Fruit fly (Drosophila melanogaster): ENCODE data around the gene Tpr2.

The Tpr2 gene

dm6 chr2L:16541733-16542132, 50.4 kb downstream of the Tpr2 start:
- TF ChIP-seq kay (GFP tag; ENCODE audit: borderline replicate concordance): no peak
- no peak for TF ChIP-seq Hr96 (GFP tag; optimal IDR thresholded peaks at IDR 0.05)
- TF ChIP-seq CG33017 (tag; optimal IDR thresholded peaks at IDR 0.05): no peak
- no peak for TF ChIP-seq CG14711 (tag; optimal IDR thresholded peaks at IDR 0.05)
- no peak for TF ChIP-seq CG12768 (GFP tag; optimal IDR thresholded peaks at IDR 0.05)
- TF ChIP-seq CG1620 (GFP tag; optimal IDR thresholded peaks at IDR 0.05): no peak
- TF ChIP-seq CG7045 (GFP tag; optimal IDR thresholded peaks at IDR 0.05): no peak
- TF ChIP-seq toe (GFP tag; optimal IDR thresholded peaks at IDR 0.05): no peak
- TF ChIP-seq cic (GFP tag; optimal IDR thresholded peaks at IDR 0.05): no peak

dm6 chr2L:16542246-16542645, 50.9 kb downstream of the Tpr2 start, which contains the start of gene CG31816:
TSS of gene CG31816 (plus strand) at chr2L:16542546.
- TF ChIP-seq CG5204 (GFP tag; optimal IDR thresholded peaks at IDR 0.05) (no peak), Mnt (GFP tag; optimal IDR thresholded peaks at IDR 0.05) (no peak), pad (GFP tag; optimal IDR thresholded peaks at IDR 0.05) (no peak), CG1620 (GFP tag; optimal IDR thresholded peaks at IDR 0.05) (no peak), CG14711 (tag; optimal IDR thresholded peaks at IDR 0.05) (no peak), cic (GFP tag; optimal IDR thresholded peaks at IDR 0.05) (no peak), Crg-1 (GFP tag; optimal IDR thresholded peaks at IDR 0.05) (no peak), bab1 (GFP tag; optimal IDR thresholded peaks at IDR 0.05) (no peak), Clk (GFP tag; optimal IDR thresholded peaks at IDR 0.05) (no peak), kay (GFP tag; ENCODE audit: borderline replicate concordance) (no peak), CG7045 (GFP tag; optimal IDR thresholded peaks at IDR 0.05) (no peak), CG7101 (tag; optimal IDR thresholded peaks at IDR 0.05) (no peak), CG33017 (tag; optimal IDR thresholded peaks at IDR 0.05) (no peak), CG12768 (GFP tag; optimal IDR thresholded peaks at IDR 0.05) (no peak), toe (GFP tag; optimal IDR thresholded peaks at IDR 0.05) (no peak), Hr96 (GFP tag; optimal IDR thresholded peaks at IDR 0.05) (no peak), CG11617 (GFP tag; optimal IDR thresholded peaks at IDR 0.05) (no peak), ovo (GFP tag; optimal IDR thresholded peaks at IDR 0.05) (no peak), cnc (optimal IDR thresholded peaks at IDR 0.05) (no peak), tj (GFP tag; optimal IDR thresholded peaks at IDR 0.05) (no peak)

dm6 chr2L:16542997-16543593, 51.8 kb downstream of the Tpr2 start:
- peak; percentile 82 for TF ChIP-seq CG1620 (GFP tag; optimal IDR thresholded peaks at IDR 0.05)
- no peak for TF ChIP-seq CG7045 (GFP tag; optimal IDR thresholded peaks at IDR 0.05)
- TF ChIP-seq CG14711 (tag; optimal IDR thresholded peaks at IDR 0.05): peak; percentile 56
- peak; percentile 73 for TF ChIP-seq CG11617 (GFP tag; optimal IDR thresholded peaks at IDR 0.05)
- TF ChIP-seq cic (GFP tag; optimal IDR thresholded peaks at IDR 0.05): no peak
- peak; percentile 3 for TF ChIP-seq Hr96 (GFP tag; optimal IDR thresholded peaks at IDR 0.05)
- peak; percentile 49 for TF ChIP-seq CG33017 (tag; optimal IDR thresholded peaks at IDR 0.05)
- no peak for TF ChIP-seq bab1 (GFP tag; optimal IDR thresholded peaks at IDR 0.05)
- TF ChIP-seq CG5204 (GFP tag; optimal IDR thresholded peaks at IDR 0.05): peak; percentile 69
- no peak for TF ChIP-seq toe (GFP tag; optimal IDR thresholded peaks at IDR 0.05)
- peak; percentile 87 for TF ChIP-seq CG7101 (tag; optimal IDR thresholded peaks at IDR 0.05)
- TF ChIP-seq pad (GFP tag; optimal IDR thresholded peaks at IDR 0.05): peak; percentile 70
- no peak for TF ChIP-seq Clk (GFP tag; optimal IDR thresholded peaks at IDR 0.05)
- peak; percentile 57 for TF ChIP-seq Mnt (GFP tag; optimal IDR thresholded peaks at IDR 0.05)
- peak; percentile 49 for TF ChIP-seq tj (GFP tag; optimal IDR thresholded peaks at IDR 0.05)
- peak; percentile 82 for TF ChIP-seq Crg-1 (GFP tag; optimal IDR thresholded peaks at IDR 0.05)
- TF ChIP-seq cnc (optimal IDR thresholded peaks at IDR 0.05): no peak
- TF ChIP-seq CG12768 (GFP tag; optimal IDR thresholded peaks at IDR 0.05): peak; percentile 37
- peak; percentile 51 for TF ChIP-seq kay (GFP tag; ENCODE audit: borderline replicate concordance)
- TF ChIP-seq ovo (GFP tag; optimal IDR thresholded peaks at IDR 0.05): peak; percentile 84

- TF ChIP-seq pad (GFP tag; optimal IDR thresholded peaks at IDR 0.05): no peak
- TF ChIP-seq kay (GFP tag; ENCODE audit: borderline replicate concordance): peak; percentile 74
Measured at dm6 chr2L:16543894-16544293, 52.6 kb downstream of the Tpr2 start.

dm6 chr2L:16544563-16545066, 53.3 kb downstream of the Tpr2 start, which contains the start of gene mtgo:
TSS of gene mtgo (plus strand) at chr2L:16545016.
- TF ChIP-seq tj (GFP tag; optimal IDR thresholded peaks at IDR 0.05) (no peak), CG33017 (tag; optimal IDR thresholded peaks at IDR 0.05) (peak; percentile 70), CG11617 (GFP tag; optimal IDR thresholded peaks at IDR 0.05) (peak; percentile 48), cnc (optimal IDR thresholded peaks at IDR 0.05) (no peak), CG5204 (GFP tag; optimal IDR thresholded peaks at IDR 0.05) (peak; percentile 36), Crg-1 (GFP tag; optimal IDR thresholded peaks at IDR 0.05) (no peak), toe (GFP tag; optimal IDR thresholded peaks at IDR 0.05) (no peak), ovo (GFP tag; optimal IDR thresholded peaks at IDR 0.05) (peak; percentile 83), bab1 (GFP tag; optimal IDR thresholded peaks at IDR 0.05) (peak; percentile 7), CG7101 (tag; optimal IDR thresholded peaks at IDR 0.05) (peak; percentile 65), CG12768 (GFP tag; optimal IDR thresholded peaks at IDR 0.05) (peak; percentile 40), CG14711 (tag; optimal IDR thresholded peaks at IDR 0.05) (peak; percentile 42), CG7045 (GFP tag; optimal IDR thresholded peaks at IDR 0.05) (peak; percentile 45), Mnt (GFP tag; optimal IDR thresholded peaks at IDR 0.05) (no peak), Clk (GFP tag; optimal IDR thresholded peaks at IDR 0.05) (no peak)

- TF ChIP-seq CG12768 (GFP tag; optimal IDR thresholded peaks at IDR 0.05) (peak; percentile 86), tj (GFP tag; optimal IDR thresholded peaks at IDR 0.05) (peak; percentile 77), ovo (GFP tag; optimal IDR thresholded peaks at IDR 0.05) (peak; percentile 76), Hr96 (GFP tag; optimal IDR thresholded peaks at IDR 0.05) (peak; percentile 81), CG5204 (GFP tag; optimal IDR thresholded peaks at IDR 0.05) (peak; percentile 78), CG11617 (GFP tag; optimal IDR thresholded peaks at IDR 0.05) (peak; percentile 83), cnc (optimal IDR thresholded peaks at IDR 0.05) (no peak), CG7101 (tag; optimal IDR thresholded peaks at IDR 0.05) (peak; percentile 90), toe (GFP tag; optimal IDR thresholded peaks at IDR 0.05) (peak; percentile 55), CG7045 (GFP tag; optimal IDR thresholded peaks at IDR 0.05) (peak; percentile 70), cic (GFP tag; optimal IDR thresholded peaks at IDR 0.05) (peak; percentile 20), CG1620 (GFP tag; optimal IDR thresholded peaks at IDR 0.05) (peak; percentile 15), CG14711 (tag; optimal IDR thresholded peaks at IDR 0.05) (peak; percentile 82), pad (GFP tag; optimal IDR thresholded peaks at IDR 0.05) (peak; percentile 55), Mnt (GFP tag; optimal IDR thresholded peaks at IDR 0.05) (peak; percentile 62), CG33017 (tag; optimal IDR thresholded peaks at IDR 0.05) (peak; percentile 94), Crg-1 (GFP tag; optimal IDR thresholded peaks at IDR 0.05) (peak; percentile 15), bab1 (GFP tag; optimal IDR thresholded peaks at IDR 0.05) (peak; percentile 83), Clk (GFP tag; optimal IDR thresholded peaks at IDR 0.05) (peak; percentile 55), kay (GFP tag; ENCODE audit: borderline replicate concordance) (no peak)
Measured at dm6 chr2L:16545772-16546171, 54.4 kb downstream of the Tpr2 start.

All from whole organism, adult.